Worm (Caenorhabditis elegans): ENCODE data around the gene grl-10.

Gene grl-10

DNA sequence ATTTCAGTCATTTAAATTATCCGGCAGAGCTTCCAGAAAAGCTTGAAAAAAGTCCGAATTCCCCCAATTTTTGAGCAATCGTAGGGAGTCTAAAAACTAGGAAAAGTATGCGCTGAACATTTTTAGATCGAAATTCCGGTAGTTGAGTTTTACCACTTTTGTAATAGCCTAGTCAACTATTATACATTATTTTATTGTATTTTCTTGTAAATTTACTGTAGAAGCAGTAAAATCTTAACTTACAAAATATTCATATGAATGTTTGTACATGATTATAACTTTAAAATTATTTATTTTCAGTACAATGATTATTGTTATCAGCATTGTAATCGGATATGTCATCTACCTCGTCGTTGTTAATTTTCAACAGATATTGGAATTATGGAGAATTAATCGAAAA lies 7.2 kb downstream of the grl-10 start, which contains the start of gene cyp-32A1:
TSS of gene cyp-32A1 (plus strand) at position 301 of the 400 bp plus-strand sequence.
- no peak for TF ChIP-seq blmp-1 (tag; optimal IDR thresholded peaks at IDR 0.05)

DNA sequence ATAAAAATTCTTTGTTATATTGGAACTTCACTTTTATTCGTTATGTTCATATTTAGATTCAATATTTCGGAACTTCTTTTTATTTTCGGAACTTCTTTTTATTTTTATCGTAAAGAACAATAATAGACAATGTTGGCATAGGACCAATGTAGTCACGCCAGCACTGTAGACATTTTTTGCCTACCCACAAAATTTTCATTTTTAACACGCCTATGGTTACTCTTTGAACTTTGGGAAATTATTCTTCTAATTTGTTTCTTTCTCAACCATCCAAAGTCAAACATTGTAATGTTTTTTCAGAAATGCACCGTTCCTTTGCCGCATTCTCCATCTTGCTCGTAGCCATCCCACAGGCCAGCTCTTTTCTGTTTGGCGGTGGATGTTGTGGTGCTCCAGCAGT lies 10.8 kb downstream of the grl-10 start, which contains the start of gene C26F1.1:
TSS of gene C26F1.1 (plus strand) at position 301 of the 400 bp plus-strand sequence.
- TF ChIP-seq nhr-237 (tag; optimal IDR thresholded peaks at IDR 0.05) (no peak), blmp-1 (tag; optimal IDR thresholded peaks at IDR 0.05) (no peak), zip-8 (tag; optimal IDR thresholded peaks at IDR 0.05) (no peak), nhr-2 (tag; optimal IDR thresholded peaks at IDR 0.05) (no peak), ceh-43 (GFP tag; optimal IDR thresholded peaks at IDR 0.05) (no peak)

DNA sequence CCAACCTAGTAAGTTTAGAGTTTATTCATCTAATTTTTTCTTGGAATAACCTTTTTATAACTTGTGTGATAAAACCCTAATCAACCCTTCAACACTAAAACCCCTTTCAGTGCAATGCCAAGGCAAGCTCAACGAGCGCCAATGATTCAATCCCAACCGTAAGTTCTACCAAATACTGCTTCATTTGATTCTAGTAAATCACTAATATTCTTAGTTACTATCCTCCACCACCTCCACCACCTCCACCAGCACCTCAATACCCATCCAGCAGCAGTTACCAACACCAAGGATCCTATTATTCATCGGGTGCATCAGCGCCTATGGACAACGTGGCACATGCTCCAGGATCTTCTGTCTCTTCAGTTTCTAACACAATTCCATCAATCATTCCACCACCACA lies 11.5 kb downstream of the grl-10 start:
- no peak for TF ChIP-seq nhr-12 (tag; optimal IDR thresholded peaks at IDR 0.05)

DNA sequence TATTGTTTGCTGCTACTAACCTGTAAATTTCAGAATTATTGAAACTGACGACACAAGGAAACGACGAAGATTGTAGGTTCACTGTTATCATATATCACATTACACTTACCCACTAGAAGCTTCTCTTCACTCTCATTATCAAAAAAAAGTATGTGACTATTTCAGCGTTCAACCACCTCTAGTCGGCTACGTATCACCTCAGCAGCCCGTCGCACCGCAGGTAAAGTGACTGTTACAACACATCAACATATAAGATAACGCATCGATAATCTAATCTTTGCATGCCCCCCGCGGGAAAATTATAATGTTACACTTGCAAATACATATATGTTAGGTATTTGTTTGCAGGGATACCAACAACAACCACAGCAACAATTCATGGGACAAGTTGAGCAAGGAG lies 12.3 kb downstream of the grl-10 start:
- TF ChIP-seq lin-32 (GFP tag; optimal IDR thresholded peaks at IDR 0.05) (no peak), blmp-1 (tag; optimal IDR thresholded peaks at IDR 0.05) (no peak), nhr-237 (tag; optimal IDR thresholded peaks at IDR 0.05) (no peak), tbx-8 (GFP tag; optimal IDR thresholded peaks at IDR 0.05) (no peak), sem-2 (GFP tag; optimal IDR thresholded peaks at IDR 0.05) (no peak), elt-1 (tag; optimal IDR thresholded peaks at IDR 0.05; ENCODE audit: borderline replicate concordance, insufficient read depth) (no peak), M03D4.4 (tag; optimal IDR thresholded peaks at IDR 0.05) (no peak)

DNA sequence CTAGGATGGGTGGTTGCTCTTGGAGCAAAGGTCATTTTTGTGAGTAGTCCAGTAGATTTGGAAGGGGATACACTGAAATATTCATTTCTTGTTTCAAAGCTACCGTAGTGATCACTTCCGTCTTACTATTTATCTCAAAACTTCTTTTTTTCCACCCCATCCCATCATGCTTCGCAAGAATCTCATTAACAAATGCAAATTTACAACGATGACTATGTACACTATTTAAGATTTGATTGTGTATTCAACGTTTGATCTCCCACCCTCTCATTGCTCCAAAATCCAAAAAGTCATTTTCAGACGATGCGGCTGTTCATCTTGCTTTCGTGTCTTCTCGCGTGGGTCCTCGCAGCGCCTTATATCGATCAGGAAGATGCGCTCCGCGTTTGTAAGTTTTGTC lies 18.7 kb downstream of the grl-10 start, which contains the start of gene flp-21:
TSS of gene flp-21 (plus strand) at position 301 of the 400 bp plus-strand sequence.
- TF ChIP-seq cnd-1 (tag; optimal IDR thresholded peaks at IDR 0.05) (no peak), sptf-1 (tag; optimal IDR thresholded peaks at IDR 0.05) (no peak), lsy-2 (tag; optimal IDR thresholded peaks at IDR 0.05) (no peak), mls-2 (tag; optimal IDR thresholded peaks at IDR 0.05) (no peak), elt-3 (tag; optimal IDR thresholded peaks at IDR 0.05) (no peak), nhr-28 (tag; optimal IDR thresholded peaks at IDR 0.05) (no peak), ztf-11 (tag; optimal IDR thresholded peaks at IDR 0.05) (no peak), ceh-39 (tag; optimal IDR thresholded peaks at IDR 0.05) (no peak), ceh-43 (GFP tag; optimal IDR thresholded peaks at IDR 0.05) (no peak), flh-1 (GFP tag; optimal IDR thresholded peaks at IDR 0.05) (no peak), zip-8 (tag; optimal IDR thresholded peaks at IDR 0.05) (no peak), drap-1 (GFP tag; optimal IDR thresholded peaks at IDR 0.05) (no peak), tbx-8 (GFP tag; optimal IDR thresholded peaks at IDR 0.05) (no peak), ceh-83 (GFP tag; optimal IDR thresholded peaks at IDR 0.05) (no peak)

DNA sequence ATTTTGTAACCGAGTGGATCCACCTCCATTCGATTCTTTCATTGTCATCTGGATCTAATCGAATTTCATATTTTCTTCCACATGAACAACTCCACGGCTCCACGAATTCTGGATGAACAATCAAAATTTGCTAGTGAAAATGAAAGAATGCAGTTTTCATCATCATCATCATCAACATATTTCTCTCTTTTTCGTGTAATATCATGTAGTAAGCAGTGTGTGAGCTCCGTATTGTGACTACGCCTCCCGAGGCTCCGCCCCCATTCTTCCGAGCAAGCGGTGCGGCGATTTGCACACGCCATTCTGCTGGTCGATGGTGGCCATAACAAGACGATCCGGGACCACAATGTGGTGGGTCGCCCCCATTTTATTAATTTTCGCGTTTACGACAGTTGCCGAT lies 23.7 kb downstream of the grl-10 start, which contains the start of gene ZK742.7:
TSS of gene ZK742.7 (plus strand) at position 301 of the 400 bp plus-strand sequence.
- TF ChIP-seq ceh-43 (GFP tag; optimal IDR thresholded peaks at IDR 0.05) (no peak), pha-4 (tag; optimal IDR thresholded peaks at IDR 0.05) (no peak), elt-1 (tag; optimal IDR thresholded peaks at IDR 0.05; ENCODE audit: borderline replicate concordance, insufficient read depth) (no peak), elt-3 (tag; optimal IDR thresholded peaks at IDR 0.05) (no peak), blmp-1 (tag; optimal IDR thresholded peaks at IDR 0.05) (no peak), bed-3 (GFP tag; optimal IDR thresholded peaks at IDR 0.05) (no peak), zip-8 (tag; optimal IDR thresholded peaks at IDR 0.05) (no peak), mab-5 (tag; optimal IDR thresholded peaks at IDR 0.05) (no peak), tbx-8 (GFP tag; optimal IDR thresholded peaks at IDR 0.05) (no peak), hlh-1 (tag; optimal IDR thresholded peaks at IDR 0.05) (no peak), ces-1 (GFP tag; optimal IDR thresholded peaks at IDR 0.05) (no peak), sptf-1 (tag; optimal IDR thresholded peaks at IDR 0.05) (no peak)

DNA sequence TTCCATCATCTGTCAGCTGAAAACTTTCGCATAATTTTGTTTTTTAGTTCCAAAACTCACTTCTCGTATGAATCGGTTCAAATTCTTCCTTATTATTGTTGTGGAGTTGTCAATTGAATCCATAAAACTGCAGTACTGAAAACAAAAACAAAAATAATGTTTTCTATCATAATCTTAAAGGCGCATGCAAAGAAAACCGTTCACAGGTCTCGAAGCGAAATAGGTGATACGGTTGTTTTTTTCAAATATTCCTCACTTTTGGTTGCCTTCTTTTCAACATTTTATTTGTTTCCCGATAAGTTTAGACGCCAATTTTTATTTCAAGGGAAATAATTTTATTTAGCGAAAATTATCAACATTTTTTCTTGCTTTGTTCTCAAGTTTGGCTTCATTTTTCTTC lies 29.2 kb downstream of the grl-10 start:
- TF ChIP-seq tbx-8 (GFP tag; optimal IDR thresholded peaks at IDR 0.05): no peak
- TF ChIP-seq nhr-76 (tag; optimal IDR thresholded peaks at IDR 0.05): no peak
- no peak for TF ChIP-seq ces-1 (GFP tag; optimal IDR thresholded peaks at IDR 0.05)
- no peak for TF ChIP-seq nhr-12 (tag; optimal IDR thresholded peaks at IDR 0.05)
- TF ChIP-seq nhr-2 (tag; optimal IDR thresholded peaks at IDR 0.05): no peak
- no peak for TF ChIP-seq zip-8 (tag; optimal IDR thresholded peaks at IDR 0.05)
- TF ChIP-seq lin-32 (GFP tag; optimal IDR thresholded peaks at IDR 0.05): no peak
- TF ChIP-seq nhr-28 (tag; optimal IDR thresholded peaks at IDR 0.05): no peak
- TF ChIP-seq elt-1 (tag; optimal IDR thresholded peaks at IDR 0.05; ENCODE audit: borderline replicate concordance, insufficient read depth): no peak
- TF ChIP-seq pha-4 (tag; optimal IDR thresholded peaks at IDR 0.05): no peak
- TF ChIP-seq blmp-1 (tag; optimal IDR thresholded peaks at IDR 0.05): no peak
- no peak for TF ChIP-seq ztf-11 (tag; optimal IDR thresholded peaks at IDR 0.05)
- no peak for TF ChIP-seq unc-120 (tag; optimal IDR thresholded peaks at IDR 0.05; ENCODE audit: poor library complexity, severe bottlenecking)
- no peak for TF ChIP-seq ceh-39 (tag; optimal IDR thresholded peaks at IDR 0.05)
- TF ChIP-seq M03D4.4 (tag; optimal IDR thresholded peaks at IDR 0.05): no peak
